Fruit fly (Drosophila melanogaster) whole organism, adult: ENCODE data around the gene dpr14.

Experiments used
- CG12768 ChIP-seq: fragments of 200-800 bp; sonication (Bioruptor generic); optimal IDR thresholded peaks from 2 replicates; lab custom pipeline; 2017; ENCODE audit warnings: missing biosample characterization, missing genetic modification characterization, mild to moderate bottlenecking, moderate library complexity, missing genetic modification reagents
- CG14711 ChIP-seq: fragments of 200-800 bp; sonication (Bioruptor generic); optimal IDR thresholded peaks from 2 replicates; lab custom pipeline; 2018; ENCODE audit warnings: missing biosample characterization, mild to moderate bottlenecking, missing genetic modification characterization, moderate library complexity
- CG5204 ChIP-seq: fragments of 200-800 bp; sonication (Bioruptor generic); optimal IDR thresholded peaks from 2 replicates; lab custom pipeline; 2016; ENCODE audit warnings: missing biosample characterization, missing genetic modification characterization
- Clk ChIP-seq: fragments of 200-800 bp; sonication (Bioruptor generic); optimal IDR thresholded peaks from 2 replicates; lab custom pipeline; 2017; ENCODE audit warnings: missing biosample characterization, missing genetic modification characterization
- bab1 ChIP-seq: fragments of 200-800 bp; sonication (Bioruptor generic); optimal IDR thresholded peaks from 3 replicates; lab custom pipeline; 2019; ENCODE audit warnings: missing biosample characterization, mild to moderate bottlenecking, missing genetic modification characterization, moderate library complexity
- cnc ChIP-seq, 2 experiments: fragments of >200 bp; optimal IDR thresholded peaks; 2 replicates each; lab custom pipeline; 2017
- kay ChIP-seq: fragments of 200-800 bp; sonication (Bioruptor generic); peaks from one replicate; lab custom pipeline; 2016; ENCODE audit warnings: missing biosample characterization, missing genetic modification characterization, borderline replicate concordance

dm6 chrX:7878736-7879135 is 29.4 kb downstream of the dpr14 start, which contains the start of gene Ir7d:
- TF ChIP-seq CG5204 (GFP tag; lab: Kevin White, UChicago) (no peak), kay (GFP tag; lab: Kevin White, UChicago) (no peak), Clk (GFP tag; lab: Kevin White, UChicago) (no peak), CG12768 (GFP tag; lab: Kevin White, UChicago) (no peak), cnc (optimal IDR thresholded peaks at IDR 0.05; lab: Kevin White, UChicago) (no peak), bab1 (GFP tag; lab: Kevin White, UChicago) (no peak), CG14711 (tag; lab: Kevin White, UChicago) (no peak)
